Worm (Caenorhabditis elegans): ENCODE results near the gene spv-1.

spv-1 gene

DNA sequence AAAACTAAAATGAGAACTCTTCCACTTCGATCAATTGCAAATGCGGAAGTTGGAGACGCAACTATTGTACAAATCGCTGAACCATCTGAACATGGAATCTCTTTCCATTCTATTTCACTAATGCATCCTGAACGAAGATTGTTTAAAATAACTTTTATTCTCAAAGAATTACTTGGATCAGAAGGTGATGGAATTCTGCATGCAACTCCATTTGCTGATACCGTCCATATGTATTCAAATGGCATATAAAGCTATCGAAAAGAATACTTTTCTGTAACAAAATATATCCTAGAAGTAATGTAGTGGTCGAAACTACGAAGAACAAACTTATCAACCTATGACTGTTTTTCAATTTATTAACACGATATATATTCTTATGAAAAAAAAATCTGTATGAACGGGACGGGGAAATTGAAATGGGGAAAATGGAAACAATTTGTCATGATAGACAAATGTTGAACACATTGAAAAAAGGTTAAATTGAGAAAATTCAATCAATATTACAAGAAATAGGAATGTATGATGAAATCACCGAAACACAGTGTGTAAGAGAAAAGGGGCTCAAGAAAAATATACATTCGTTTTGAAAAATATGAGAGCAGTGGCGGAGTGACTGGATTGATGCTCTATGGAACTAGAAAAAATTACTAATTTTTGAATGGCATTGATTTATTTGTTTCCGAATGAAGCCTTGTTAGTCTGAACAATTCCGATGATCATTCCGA lies 50.6 kb downstream of the spv-1 start, which contains the start of gene T01H3.2:
Gene T01H3.2, minus strand, starts transcription at position 251 of the 725 bp plus-strand sequence.
- TF ChIP-seq unc-62 (GFP tag; optimal IDR thresholded peaks at IDR 0.05), result no peak

DNA sequence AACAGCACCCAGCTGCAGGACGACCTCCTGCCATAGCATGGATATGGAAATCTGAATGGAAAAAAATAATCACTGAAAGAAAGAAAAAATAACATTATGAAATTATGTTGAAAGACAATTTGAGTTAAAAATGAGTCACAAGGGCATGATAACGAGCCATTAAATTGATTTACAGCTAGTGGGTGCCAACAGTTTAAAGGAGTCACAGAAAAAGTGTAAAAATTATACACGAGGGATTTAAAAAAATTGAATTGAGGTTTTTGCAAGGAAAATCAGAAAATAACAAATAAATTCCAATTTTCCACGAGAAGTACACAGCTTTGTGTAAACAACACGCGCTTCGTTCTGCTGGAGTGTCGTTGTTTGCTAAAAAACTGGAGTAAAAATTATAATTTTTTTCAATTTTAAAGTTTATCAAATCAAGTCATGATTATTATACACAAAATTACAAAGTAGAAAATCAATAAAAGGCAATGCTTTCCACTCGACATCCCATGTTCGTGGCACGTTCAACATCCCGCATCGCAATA lies 54.6 kb downstream of the spv-1 start, which contains the start of gene T01H3.3:
Gene T01H3.3, minus strand, starts transcription at position 51 of the 530 bp plus-strand sequence.
- no peak for TF ChIP-seq unc-62 (GFP tag; optimal IDR thresholded peaks at IDR 0.05)

DNA sequence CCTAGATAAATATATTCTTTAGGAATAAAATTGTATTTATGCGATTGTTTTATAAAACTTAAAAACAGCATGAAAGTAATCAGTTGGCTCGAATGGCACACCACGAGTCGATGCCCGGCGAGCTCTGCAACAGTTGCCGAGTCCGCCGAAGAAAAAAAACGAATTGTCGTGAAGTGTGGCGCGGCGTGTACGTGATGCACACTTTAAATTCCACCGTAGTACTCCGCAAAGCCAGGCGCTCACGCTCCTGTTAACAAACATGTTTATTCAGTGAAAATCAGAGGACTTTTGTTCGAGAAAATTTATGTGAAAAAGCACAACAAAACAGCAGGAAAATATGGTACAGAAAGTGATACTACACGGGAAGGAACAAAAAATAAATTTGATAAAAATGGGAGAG lies 57.9 kb downstream of the spv-1 start:
- TF ChIP-seq unc-62 (GFP tag; optimal IDR thresholded peaks at IDR 0.05), result no peak

DNA sequence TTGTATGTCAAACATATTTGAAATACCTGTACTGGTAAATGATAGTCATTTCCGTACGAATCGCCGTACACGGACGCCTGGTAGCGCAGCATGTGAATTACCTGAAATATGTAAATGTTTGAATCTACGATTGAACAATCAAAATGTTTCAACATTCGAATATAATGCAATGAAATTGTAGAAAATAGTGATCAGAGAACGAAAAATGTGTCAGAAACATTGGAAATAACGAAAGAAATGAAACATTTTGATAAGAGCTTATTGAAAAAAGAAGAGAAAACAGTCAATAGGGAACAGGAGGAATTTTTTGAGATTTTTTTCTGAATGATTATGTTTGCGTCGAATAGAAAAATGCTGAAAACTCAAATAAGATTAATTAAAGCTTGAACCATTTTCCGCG lies 58.4 kb downstream of the spv-1 start, which contains the start of gene ztf-17:
Gene ztf-17, minus strand, starts transcription at position 101 of the 400 bp plus-strand sequence.
- TF ChIP-seq unc-62 (GFP tag; optimal IDR thresholded peaks at IDR 0.05), result no peak

DNA sequence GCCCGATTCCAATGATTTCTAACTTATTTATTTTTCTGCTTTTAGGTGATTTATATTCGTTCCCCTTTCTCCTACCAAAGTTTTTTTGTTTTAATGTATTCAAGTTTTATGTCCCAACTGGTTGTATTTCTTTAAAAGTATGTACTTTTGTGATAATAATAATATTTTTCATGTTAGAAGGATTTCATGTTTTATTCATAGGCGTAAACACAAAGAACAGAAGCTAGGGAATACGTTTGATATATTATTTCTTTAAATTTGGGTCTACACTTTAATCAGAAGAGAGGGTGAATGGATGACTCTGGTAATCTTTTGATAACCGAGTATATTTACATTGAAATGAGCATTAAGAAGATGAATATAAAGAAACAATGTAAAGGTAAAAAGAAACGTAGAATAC lies 62.4 kb downstream of the spv-1 start:
- TF ChIP-seq unc-62 (GFP tag; optimal IDR thresholded peaks at IDR 0.05), result no peak

DNA sequence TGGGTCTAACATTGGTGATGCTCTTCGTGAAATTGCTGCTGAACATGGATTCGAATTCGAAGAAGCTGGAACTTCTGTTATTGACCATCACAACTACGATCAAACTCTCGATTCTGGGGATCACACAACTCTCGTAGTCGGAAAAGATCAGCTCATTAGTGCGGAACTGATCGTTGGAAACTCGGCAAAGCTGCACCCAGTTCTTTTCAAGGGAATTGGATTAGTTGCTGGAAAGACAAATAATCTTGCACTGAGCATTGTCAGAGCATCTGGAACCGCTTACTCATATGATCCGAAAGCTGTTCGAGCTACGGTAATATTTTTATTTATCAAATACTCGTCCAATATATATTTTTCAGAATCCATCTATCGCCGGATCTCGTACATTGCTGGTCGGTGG lies 63.6 kb downstream of the spv-1 start:
- TF ChIP-seq unc-62 (GFP tag; optimal IDR thresholded peaks at IDR 0.05), result no peak

DNA sequence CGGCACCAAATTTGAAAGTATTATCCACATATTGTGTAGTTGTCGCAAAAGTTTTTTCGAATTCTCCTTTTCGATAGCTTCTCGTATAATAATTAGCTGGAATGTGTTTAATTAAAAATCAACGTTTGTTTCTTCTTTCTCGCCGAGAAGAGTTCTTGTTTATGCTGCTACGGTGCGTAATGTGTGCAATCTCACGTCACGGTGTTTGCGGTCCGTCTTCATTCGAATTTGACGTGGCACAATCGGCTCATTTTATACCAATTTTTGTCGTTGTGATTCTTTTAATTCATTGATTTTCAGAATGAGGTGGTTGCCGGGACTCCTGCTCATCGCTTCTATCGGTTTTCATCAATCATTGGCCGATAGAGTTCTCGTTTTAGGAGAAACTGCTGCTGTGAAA lies 64.3 kb downstream of the spv-1 start, which contains the start of gene ostb-1:
Gene ostb-1, plus strand, starts transcription at position 301 of the 400 bp plus-strand sequence.
- no peak for TF ChIP-seq unc-62 (GFP tag; optimal IDR thresholded peaks at IDR 0.05)

DNA sequence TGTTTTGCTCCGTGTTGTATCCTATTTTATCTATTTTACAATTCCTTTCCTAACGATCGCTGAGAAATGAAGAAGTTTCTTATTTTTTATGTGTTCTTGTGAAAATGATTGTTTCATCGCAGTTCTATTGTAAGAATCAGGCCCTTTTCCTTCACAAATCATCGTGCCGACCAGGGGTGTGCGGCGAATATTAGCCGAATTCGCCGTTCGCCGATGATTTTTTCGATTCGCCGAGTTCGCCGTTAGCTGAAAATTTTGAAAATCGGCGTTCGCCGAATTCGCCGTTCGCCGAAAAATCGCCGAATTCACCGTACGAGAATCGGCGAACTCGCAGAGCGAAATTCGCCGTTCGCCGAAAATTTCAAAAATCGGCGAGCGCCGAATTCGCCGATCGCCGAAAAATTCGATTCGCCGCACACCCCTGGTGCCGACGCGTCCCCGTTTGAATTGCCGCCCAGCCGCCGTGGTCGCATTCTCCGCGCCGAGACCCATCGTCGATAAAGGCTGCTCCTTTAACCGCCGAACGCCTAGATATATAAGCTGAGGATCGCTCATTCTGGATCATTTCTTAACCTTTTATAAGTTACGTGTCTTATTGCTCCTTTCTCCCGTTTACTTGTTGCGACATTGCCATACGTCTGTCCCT lies 64.9 kb downstream of the spv-1 start:
- TF ChIP-seq unc-62 (GFP tag; optimal IDR thresholded peaks at IDR 0.05), result no peak
